Worm (Caenorhabditis elegans): ENCODE measurements around the gene frk-1.

DNA sequence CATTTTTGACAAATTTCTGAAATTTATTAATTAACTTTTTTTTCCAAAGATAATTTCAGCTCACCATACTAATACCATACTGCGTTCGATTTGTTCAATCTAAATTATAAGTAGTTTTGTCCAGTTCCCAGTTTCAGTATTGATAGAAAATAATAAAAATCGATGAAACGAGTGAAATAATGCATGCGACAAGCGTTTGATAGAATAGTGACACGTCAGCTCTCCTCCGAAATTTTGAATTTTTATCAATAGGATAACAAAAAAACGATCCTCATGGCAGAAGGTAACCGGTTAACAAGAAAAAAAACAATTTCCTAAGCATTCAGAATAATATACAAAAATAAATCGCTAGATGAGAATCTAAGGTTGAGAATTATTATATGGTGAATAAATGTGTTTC, 41.2 kb upstream of the frk-1 start, which contains the start of gene C47E12.3:
- TF ChIP-seq elt-3 (tag; optimal IDR thresholded peaks at IDR 0.05) (no peak), ceh-88 (GFP tag; IDR thresholded peaks at IDR 0.05) (no peak), zag-1 (tag; optimal IDR thresholded peaks at IDR 0.05) (no peak), lsy-2 (tag; optimal IDR thresholded peaks at IDR 0.05) (no peak), ztf-11 (tag; optimal IDR thresholded peaks at IDR 0.05) (no peak)
